Worm (Caenorhabditis elegans) whole organism, late embryonic: Measurements from ENCODE around the gene elt-7.

Source experiments
- C08G9.2 ChIP-seq: sonication (generic microtip); optimal IDR thresholded peaks from 2 replicates; lab custom pipeline; 2016; ENCODE audit warnings: mild to moderate bottlenecking, missing genetic modification characterization, moderate library complexity, missing compliant biosample characterization
- K02D7.2 ChIP-seq: sonication (generic microtip); optimal IDR thresholded peaks from 2 replicates; lab custom pipeline; 2017; ENCODE audit warnings: mild to moderate bottlenecking, missing genetic modification characterization, missing compliant biosample characterization
- ama-1 ChIP-seq: fragments of 150-350 bp; optimal IDR thresholded peaks from 2 replicates; lab custom pipeline; 2014
- ceh-6 ChIP-seq: fragments of 200-800 bp; sonication (Bioruptor generic); optimal IDR thresholded peaks from 2 replicates; lab custom pipeline; 2018; ENCODE audit warnings: mild to moderate bottlenecking, missing genetic modification characterization, missing compliant biosample characterization
- dmd-4 ChIP-seq: sonication (generic microtip); optimal IDR thresholded peaks from 2 replicates; lab custom pipeline; 2016; ENCODE audit warnings: borderline replicate concordance, missing genetic modification characterization, missing compliant biosample characterization

- no peak for TF ChIP-seq ama-1 (lab: Kevin White, UChicago)
- TF ChIP-seq dmd-4 (tag; lab: Kevin White, UChicago) = no peak
- TF ChIP-seq K02D7.2 (tag; lab: Kevin White, UChicago) = no peak
- TF ChIP-seq C08G9.2 = no peak
- TF ChIP-seq ceh-6 = no peak
Measured at ce11 chrV:4801943-4802342, 31.5 kb downstream of the elt-7 start.
